Worm (Caenorhabditis elegans) whole organism, L1 larva: ENCODE data around the gene F52D10.4.

Experiments
- aha-1 ChIP-seq: fragments of 150-350 bp; optimal IDR thresholded peaks from 2 replicates; lab custom pipeline; 2014; ENCODE audit warnings: missing biosample characterization, missing genetic modification characterization
- efl-3 ChIP-seq: fragments of 200-800 bp; sonication (Bioruptor generic); optimal IDR thresholded peaks from 2 replicates; lab custom pipeline; 2018; ENCODE audit warnings: mild to moderate bottlenecking, missing genetic modification characterization, missing compliant biosample characterization
- fkh-8 ChIP-seq: sonication (generic microtip); optimal IDR thresholded peaks from 2 replicates; lab custom pipeline; 2016; ENCODE audit warnings: mild to moderate bottlenecking, missing genetic modification characterization, missing compliant biosample characterization
- hpl-2 ChIP-seq: fragments of 150-350 bp; optimal IDR thresholded peaks from 2 replicates; lab custom pipeline; 2014; ENCODE audit warnings: missing biosample characterization, missing genetic modification reagents, missing genetic modification characterization
- nhr-76 ChIP-seq: sonication (generic microtip); optimal IDR thresholded peaks from 2 replicates; lab custom pipeline; 2017; ENCODE audit warnings: missing biosample characterization, missing genetic modification characterization
- sptf-1 ChIP-seq: fragments of 150-350 bp; optimal IDR thresholded peaks from 2 replicates; lab custom pipeline; 2014; ENCODE audit warnings: missing biosample characterization, missing genetic modification characterization
- ztf-11 ChIP-seq, 2 experiments: sonication (generic microtip); optimal IDR thresholded peaks; 2 replicates each; lab custom pipeline; 2016 to 2017; ENCODE audit warnings: missing genetic modification characterization in 2 of 2, missing biosample characterization in 1 of 2, missing compliant biosample characterization in 1 of 2

- TF ChIP-seq sptf-1 (tag; lab: Kevin White, UChicago): no peak
- TF ChIP-seq ztf-11 (tag; optimal IDR thresholded peaks at IDR 0.05; lab: Kevin White, UChicago): no peak
- TF ChIP-seq fkh-8: no peak
- no peak for TF ChIP-seq efl-3 (GFP tag; lab: Kevin White, UChicago)
- TF ChIP-seq nhr-76: no peak
- no peak for TF ChIP-seq aha-1 (tag; lab: Kevin White, UChicago)
- no peak for TF ChIP-seq hpl-2 (GFP tag; lab: Kevin White, UChicago)
Observed at ce11 chrX:11637721-11638120, 20.5 kb downstream of the F52D10.4 start.
